Fruit fly (Drosophila melanogaster): ENCODE results near the gene CG4872.

- no peak for TF ChIP-seq CTCF (optimal IDR thresholded peaks at IDR 0.05)
- TF ChIP-seq CG8478 (optimal IDR thresholded peaks at IDR 0.05), result no peak
Observed at dm6 chrX:16893034-16893433, 11.9 kb downstream of the CG4872 start.

Data from S2 (cell line).